Fruit fly (Drosophila melanogaster) whole organism, embryonic: ENCODE results near the gene CG34148.

Experiments used
- CG12769 ChIP-seq: fragments of 200-800 bp; sonication (Bioruptor generic); optimal IDR thresholded peaks from 2 replicates; lab custom pipeline; 2019; ENCODE audit warnings: missing biosample characterization, mild to moderate bottlenecking, missing genetic modification characterization, moderate library complexity
- CG8924 ChIP-seq: fragments of 200-800 bp; optimal IDR thresholded peaks from 3 replicates; lab custom pipeline; 2019; ENCODE audit warnings: missing biosample characterization, mild to moderate bottlenecking, missing genetic modification characterization, moderate library complexity
- Lpt ChIP-seq: fragments of >200 bp; optimal IDR thresholded peaks from 2 replicates; lab custom pipeline; 2018; ENCODE audit warnings: missing biosample characterization, missing genetic modification characterization
- Mrtf ChIP-seq: fragments of 200-800 bp; sonication (Bioruptor generic); IDR thresholded peaks from 3 replicates; pipeline ENCODE4 v1.3.6; 2022; ENCODE audit warnings: missing biosample characterization, missing genetic modification characterization
- Nf-YC ChIP-seq: fragments of 200-800 bp; optimal IDR thresholded peaks from 3 replicates; lab custom pipeline; 2019; ENCODE audit warnings: missing biosample characterization, mild to moderate bottlenecking, missing genetic modification characterization, moderate library complexity
- Oaz ChIP-seq: fragments of 200-800 bp; sonication (Bioruptor generic); IDR thresholded peaks from 2 replicates; pipeline ENCODE4 v1.3.6; 2022; ENCODE audit warnings: missing biosample characterization, missing genetic modification characterization
- dati ChIP-seq: fragments of 200-800 bp; sonication (Bioruptor generic); IDR thresholded peaks from 2 replicates; pipeline ENCODE4 v1.3.6; 2022; ENCODE audit warnings: missing biosample characterization, missing genetic modification characterization
- grn ChIP-seq: fragments of 200-800 bp; sonication (Bioruptor generic); optimal IDR thresholded peaks from 3 replicates; lab custom pipeline; 2017; ENCODE audit warnings: missing biosample characterization, missing genetic modification characterization
- kay ChIP-seq: fragments of 200-800 bp; sonication (Bioruptor generic); optimal IDR thresholded peaks from 2 replicates; lab custom pipeline; 2016; ENCODE audit warnings: missing biosample characterization, missing genetic modification characterization
- maf-S ChIP-seq: fragments of 200-800 bp; sonication (Bioruptor generic); optimal IDR thresholded peaks from 2 replicates; lab custom pipeline; 2016; ENCODE audit warnings: missing biosample characterization, missing genetic modification characterization
- psq ChIP-seq: fragments of 200-800 bp; sonication (Bioruptor generic); optimal IDR thresholded peaks from 2 replicates; lab custom pipeline; 2017; ENCODE audit warnings: missing biosample characterization, missing genetic modification characterization

dm6 chr3R:21884354-21884753, 5.9 kb upstream of the CG34148 start, which contains the start of gene fit:
- TF ChIP-seq psq (GFP tag; lab: Kevin White, UChicago) (no peak), Lpt (GFP tag; lab: Kevin White, UChicago) (no peak), Mrtf (GFP tag; lab: Robert Waterston, UW) (no peak), Oaz (GFP tag; lab: Robert Waterston, UW) (no peak), maf-S (GFP tag; lab: Kevin White, UChicago) (no peak), CG12769 (tag; lab: Kevin White, UChicago) (no peak), dati (GFP tag; lab: Robert Waterston, UW) (no peak), kay (no peak), CG8924 (no peak), Nf-YC (tag; lab: Kevin White, UChicago) (no peak), grn (GFP tag; lab: Kevin White, UChicago) (no peak)
